Fruit fly (Drosophila melanogaster): ENCODE results near the gene CG14070.
A peak's percentile ranks its signal among the peaks of the same experiment; 100 is the strongest.

CG14070 gene

dm6 chr2L:10856328-10856942, 45.1 kb downstream of the CG14070 start, which contains the start of gene Dnz1 (continued):
- TF ChIP-seq Lhr (GFP tag; optimal IDR thresholded peaks at IDR 0.05): no peak
- no peak for TF ChIP-seq ewg (GFP tag; optimal IDR thresholded peaks at IDR 0.05)
- TF ChIP-seq CG2678 (tag; optimal IDR thresholded peaks at IDR 0.05): peak; percentile 68
- no peak for TF ChIP-seq mld (GFP tag; IDR thresholded peaks at IDR 0.05; ENCODE audit: partially characterized antibody)
- no peak for TF ChIP-seq CG14965 (GFP tag; optimal IDR thresholded peaks at IDR 0.05; ENCODE audit: borderline replicate concordance)
- TF ChIP-seq CG12769 (tag; optimal IDR thresholded peaks at IDR 0.05): no peak
- TF ChIP-seq gt (GFP tag; IDR thresholded peaks at IDR 0.05): no peak
- TF ChIP-seq so (GFP tag; IDR thresholded peaks at IDR 0.05): no peak
- TF ChIP-seq otp (GFP tag; IDR thresholded peaks at IDR 0.05): peak; percentile 59; the same call in 1 of the 3 replicates
- TF ChIP-seq NfI (GFP tag; optimal IDR thresholded peaks at IDR 0.05): peak; percentile 37
- no peak for TF ChIP-seq CG1832 (GFP tag; optimal IDR thresholded peaks at IDR 0.05)
- no peak for TF ChIP-seq bigmax (GFP tag; optimal IDR thresholded peaks at IDR 0.05)
- peak; percentile 56 for TF ChIP-seq Hsf (GFP tag; optimal IDR thresholded peaks at IDR 0.05)
- TF ChIP-seq CG6175 (GFP tag; IDR thresholded peaks at IDR 0.05): no peak
- TF ChIP-seq CG7987 (GFP tag; optimal IDR thresholded peaks at IDR 0.05): peak; percentile 4
- TF ChIP-seq CG11696 (GFP tag; IDR thresholded peaks at IDR 0.05): 0 out of 2 replicates have a peak, but pooled peaks have one; percentile 8
- TF ChIP-seq slbo (GFP tag; IDR thresholded peaks at IDR 0.05): peak; percentile 92
- peak; percentile 31 for TF ChIP-seq CG10267 (tag; optimal IDR thresholded peaks at IDR 0.05)
- TF ChIP-seq repo (GFP tag; optimal IDR thresholded peaks at IDR 0.05): no peak
- peak; percentile 43; the same call in 1 of the 2 replicates for TF ChIP-seq Atf6 (GFP tag; IDR thresholded peaks at IDR 0.05)
- peak in 1 of 2 experiments; percentile 39 for TF ChIP-seq bsh (GFP tag; optimal IDR thresholded peaks at IDR 0.05)
- TF ChIP-seq CG18599 (GFP tag; optimal IDR thresholded peaks at IDR 0.05): peak; percentile 58
- TF ChIP-seq CG6254 (GFP tag; optimal IDR thresholded peaks at IDR 0.05): no peak
- TF ChIP-seq CG7357 (GFP tag; IDR thresholded peaks at IDR 0.05): no peak
- no peak for TF ChIP-seq btn (GFP tag; optimal IDR thresholded peaks at IDR 0.05)
- TF ChIP-seq CG17328 (GFP tag; IDR thresholded peaks at IDR 0.05): peak; percentile 60; the same call in 1 of the 2 replicates
- peak; percentile 33; the same call in 1 of the 2 replicates for TF ChIP-seq esg (GFP tag; conservative IDR thresholded peaks at IDR 0.05)
- peak; percentile 49 for TF ChIP-seq Ada2b (GFP tag; IDR thresholded peaks at IDR 0.05)
- TF ChIP-seq odd (GFP tag; optimal IDR thresholded peaks at IDR 0.05): no peak
- no peak for TF ChIP-seq CG18476 (GFP tag; optimal IDR thresholded peaks at IDR 0.05)
- no peak for TF ChIP-seq jing (GFP tag; optimal IDR thresholded peaks at IDR 0.05)
- TF ChIP-seq sna (GFP tag; IDR thresholded peaks at IDR 0.05; ENCODE audit: partially characterized antibody): no peak
- TF ChIP-seq tup (GFP tag; optimal IDR thresholded peaks at IDR 0.05): no peak
- peak; percentile 54 for TF ChIP-seq CG1024 (GFP tag; IDR thresholded peaks at IDR 0.05)
- TF ChIP-seq D (optimal IDR thresholded peaks at IDR 0.05): no peak
- TF ChIP-seq D (GFP tag; optimal IDR thresholded peaks at IDR 0.05): no peak
- TF ChIP-seq sqz (GFP tag; optimal IDR thresholded peaks at IDR 0.05): no peak
- TF ChIP-seq CG6654 (GFP tag; optimal IDR thresholded peaks at IDR 0.05): no peak
- no peak for TF ChIP-seq CG2889 (GFP tag; IDR thresholded peaks at IDR 0.05)
- peak; percentile 43 for TF ChIP-seq Six4 (GFP tag; optimal IDR thresholded peaks at IDR 0.05)
- TF ChIP-seq ab (GFP tag; optimal IDR thresholded peaks at IDR 0.05): no peak
- TF ChIP-seq CG1647 (GFP tag; optimal IDR thresholded peaks at IDR 0.05): no peak
- no peak for TF ChIP-seq CG34224 (GFP tag; IDR thresholded peaks at IDR 0.05; ENCODE audit: partially characterized antibody)
- TF ChIP-seq onecut (GFP tag; IDR thresholded peaks at IDR 0.05): 0 out of 2 replicates have a peak, but pooled peaks have one; percentile 4
- TF ChIP-seq Deaf1 (tag; optimal IDR thresholded peaks at IDR 0.05): peak; percentile 35
- TF ChIP-seq Ravus (GFP tag; IDR thresholded peaks at IDR 0.05): no peak
- no peak for TF ChIP-seq pum (GFP tag; optimal IDR thresholded peaks at IDR 0.05)
- no peak for TF ChIP-seq CG9876 (GFP tag; optimal IDR thresholded peaks at IDR 0.05)
- peak; percentile 34 for TF ChIP-seq CG15696 (tag; optimal IDR thresholded peaks at IDR 0.05)
- peak; percentile 35 for TF ChIP-seq CG8924 (tag; optimal IDR thresholded peaks at IDR 0.05)
